Fruit fly (Drosophila melanogaster): Measurements from ENCODE around the gene mtg.

The mtg gene

DNA sequence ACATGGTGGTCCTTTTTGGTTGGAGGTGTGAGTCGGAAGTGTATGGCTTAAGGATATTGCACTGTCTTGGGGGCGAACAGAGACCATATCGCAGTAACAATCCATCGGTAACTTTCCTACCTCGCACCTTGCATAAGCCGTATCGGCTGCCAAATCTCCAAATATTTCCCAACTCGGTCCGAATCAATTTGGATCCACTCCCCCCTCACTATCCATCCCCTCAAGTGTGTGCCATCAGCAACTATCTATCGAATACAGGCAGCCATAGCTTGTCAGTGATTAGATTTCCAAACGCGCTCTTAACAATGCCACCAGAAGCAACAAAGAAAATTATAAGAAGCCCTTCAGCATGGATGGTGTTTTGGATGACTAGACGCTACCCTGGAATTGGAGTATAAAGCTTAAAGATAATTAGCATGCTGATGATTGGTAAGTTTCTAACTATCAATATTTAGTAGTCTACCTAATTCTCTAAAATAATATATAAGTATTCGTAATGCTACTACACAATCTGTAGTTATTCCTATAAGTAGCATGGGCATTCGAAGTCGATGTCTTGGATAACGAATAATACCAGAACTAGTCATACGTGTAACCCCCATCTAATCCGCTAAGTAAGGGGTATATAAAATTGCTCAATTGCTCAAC lies 43.5 kb upstream of the mtg start (continued):
- TF ChIP-seq nerfin-2 (GFP tag; IDR thresholded peaks at IDR 0.05; ENCODE audit: partially characterized antibody) (no peak), CG4820 (GFP tag; optimal IDR thresholded peaks at IDR 0.05) (peak; percentile 42), CG8089 (GFP tag; optimal IDR thresholded peaks at IDR 0.05) (no peak), CG10209 (GFP tag; optimal IDR thresholded peaks at IDR 0.05) (peak; percentile 37), lola (GFP tag; optimal IDR thresholded peaks at IDR 0.05) (peak in 1 of 3 experiments; percentile 59), Hsf (GFP tag; optimal IDR thresholded peaks at IDR 0.05) (peak; percentile 42), Lhr (GFP tag; optimal IDR thresholded peaks at IDR 0.05) (no peak), ranshi (GFP tag; IDR thresholded peaks at IDR 0.05) (peak; percentile 58; the same call in 1 of the 2 replicates), mirr (GFP tag; optimal IDR thresholded peaks at IDR 0.05) (peak; percentile 97), Antp (GFP tag; optimal IDR thresholded peaks at IDR 0.05) (no peak), CG13775 (GFP tag; optimal IDR thresholded peaks at IDR 0.05) (peak; percentile 30), CG11398 (GFP tag; optimal IDR thresholded peaks at IDR 0.05) (no peak), ATbp (GFP tag; optimal IDR thresholded peaks at IDR 0.05) (peak; percentile 1), H2.0 (GFP tag; IDR thresholded peaks at IDR 0.05) (peak; percentile 35; the same call in 1 of the 2 replicates), fd96Cb (tag; optimal IDR thresholded peaks at IDR 0.05) (peak; percentile 62), CG17359 (tag; optimal IDR thresholded peaks at IDR 0.05) (peak; percentile 61), CG7987 (GFP tag; optimal IDR thresholded peaks at IDR 0.05) (no peak), fru (optimal IDR thresholded peaks at IDR 0.05) (no peak), CG34224 (GFP tag; IDR thresholded peaks at IDR 0.05; ENCODE audit: partially characterized antibody) (no peak), CTCF (GFP tag; optimal IDR thresholded peaks at IDR 0.05) (no peak), cas (GFP tag; IDR thresholded peaks at IDR 0.05) (no peak), CG4730 (GFP tag; IDR thresholded peaks at IDR 0.05) (no peak), so (GFP tag; IDR thresholded peaks at IDR 0.05) (peak; percentile 53; the same call in 1 of the 3 replicates), exex (tag; optimal IDR thresholded peaks at IDR 0.05) (peak; percentile 63), bsh (GFP tag; optimal IDR thresholded peaks at IDR 0.05) (peak in 1 of 2 experiments; percentile 52), tio (GFP tag; optimal IDR thresholded peaks at IDR 0.05) (peak; percentile 45), CG9817 (tag; optimal IDR thresholded peaks at IDR 0.05) (peak; percentile 33), tna (GFP tag; IDR thresholded peaks at IDR 0.05; ENCODE audit: partially characterized antibody) (no peak), trh (GFP tag; optimal IDR thresholded peaks at IDR 0.05) (no peak), Ssrp (tag; optimal IDR thresholded peaks at IDR 0.05) (peak; percentile 52), Mes4 (GFP tag; optimal IDR thresholded peaks at IDR 0.05) (no peak), Sox102F (GFP tag; optimal IDR thresholded peaks at IDR 0.05) (peak; percentile 66), ara (GFP tag; IDR thresholded peaks at IDR 0.05) (peak; percentile 48; the same call in 1 of the 2 replicates), shn (GFP tag; optimal IDR thresholded peaks at IDR 0.05) (no peak), Deaf1 (tag; optimal IDR thresholded peaks at IDR 0.05) (peak; percentile 32), CG33557 (GFP tag; optimal IDR thresholded peaks at IDR 0.05) (no peak), GATAe (GFP tag; conservative IDR thresholded peaks at IDR 0.05) (peak; percentile 74), knrl (GFP tag; IDR thresholded peaks at IDR 0.05; ENCODE audit: partially characterized antibody) (no peak), pan (optimal IDR thresholded peaks at IDR 0.05) (no peak), pan (GFP tag; optimal IDR thresholded peaks at IDR 0.05 in 1 of 2, IDR thresholded peaks at IDR 0.05 in 1 of 2) (peak in 1 of 2 experiments; percentile 28), CG8290 (GFP tag; optimal IDR thresholded peaks at IDR 0.05) (no peak), CG8290 (tag; optimal IDR thresholded peaks at IDR 0.05) (no peak), CG6272 (GFP tag; IDR thresholded peaks at IDR 0.05) (0 out of 2 replicates have a peak, but pooled peaks have one; percentile 7), row (GFP tag; IDR thresholded peaks at IDR 0.05) (peak; percentile 86), D19B (GFP tag; optimal IDR thresholded peaks at IDR 0.05) (peak; percentile 97), CG9932 (GFP tag; IDR thresholded peaks at IDR 0.05) (peak; percentile 42), CG3407 (GFP tag; optimal IDR thresholded peaks at IDR 0.05) (peak; percentile 9), CG17829 (tag; optimal IDR thresholded peaks at IDR 0.05) (peak; percentile 50), sim (GFP tag; IDR thresholded peaks at IDR 0.05) (no peak), CG32532 (GFP tag; IDR thresholded peaks at IDR 0.05) (peak; percentile 26; the same call in 1 of the 2 replicates)

All from whole organism, embryonic.